Fruit fly (Drosophila melanogaster): ENCODE measurements around the gene MnM.

Gene MnM

dm6 chr3L:3224740-3225719 lies 46.6 kb upstream of the MnM start, which contains the start of gene Larp4B (continued):
- TF ChIP-seq wek (GFP tag; optimal IDR thresholded peaks at IDR 0.05) (no peak), Deaf1 (tag; optimal IDR thresholded peaks at IDR 0.05) (no peak), Dp (GFP tag; optimal IDR thresholded peaks at IDR 0.05) (peak; percentile 71), exex (tag; optimal IDR thresholded peaks at IDR 0.05) (no peak), H15 (GFP tag; IDR thresholded peaks at IDR 0.05) (no peak), Drgx (GFP tag; IDR thresholded peaks at IDR 0.05) (no peak), Gsc (GFP tag; IDR thresholded peaks at IDR 0.05) (no peak), CG30403 (GFP tag; optimal IDR thresholded peaks at IDR 0.05) (no peak), Dbx (GFP tag; IDR thresholded peaks at IDR 0.05) (peak; percentile 44; the same call in 1 of the 3 replicates), CG16815 (GFP tag; optimal IDR thresholded peaks at IDR 0.05) (no peak), HHEX (GFP tag; optimal IDR thresholded peaks at IDR 0.05) (no peak), aop (GFP tag; IDR thresholded peaks at IDR 0.05) (no peak), CG3281 (GFP tag; optimal IDR thresholded peaks at IDR 0.05) (peak; percentile 33), E2f2 (GFP tag; IDR thresholded peaks at IDR 0.05) (peak; percentile 79), caup (GFP tag; optimal IDR thresholded peaks at IDR 0.05; ENCODE audit: severe bottlenecking) (peak; percentile 16), tna (GFP tag; IDR thresholded peaks at IDR 0.05; ENCODE audit: partially characterized antibody) (no peak), Med (GFP tag) (peak; percentile 85), Hand (GFP tag; optimal IDR thresholded peaks at IDR 0.05) (no peak), HmgZ (tag; optimal IDR thresholded peaks at IDR 0.05) (peak; percentile 61), Nf-YB (GFP tag; optimal IDR thresholded peaks at IDR 0.05) (no peak), CG4360 (GFP tag; IDR thresholded peaks at IDR 0.05) (peak; percentile 18; the same call in 1 of the 2 replicates), Dfd (GFP tag; optimal IDR thresholded peaks at IDR 0.05) (no peak), CG18764 (GFP tag; optimal IDR thresholded peaks at IDR 0.05) (no peak), amos (GFP tag; IDR thresholded peaks at IDR 0.05; ENCODE audit: partially characterized antibody) (peak; percentile 52), Blimp-1 (GFP tag; optimal IDR thresholded peaks at IDR 0.05) (no peak), CG9727 (GFP tag; optimal IDR thresholded peaks at IDR 0.05) (peak; percentile 19), klu (GFP tag; IDR thresholded peaks at IDR 0.05) (no peak)

- TF ChIP-seq cato (GFP tag; optimal IDR thresholded peaks at IDR 0.05; ENCODE audit: borderline replicate concordance): no peak
- TF ChIP-seq chif (GFP tag; optimal IDR thresholded peaks at IDR 0.05): no peak
- TF ChIP-seq Pdp1 (GFP tag; optimal IDR thresholded peaks at IDR 0.05): peak in 1 of 2 experiments; percentile 32
- TF ChIP-seq CG13287 (GFP tag; IDR thresholded peaks at IDR 0.05; ENCODE audit: partially characterized antibody): peak; percentile 11; the same call in 1 of the 2 replicates
- no peak for TF ChIP-seq eve (GFP tag; optimal IDR thresholded peaks at IDR 0.05)
- TF ChIP-seq cg (GFP tag; optimal IDR thresholded peaks at IDR 0.05): peak; percentile 93
- TF ChIP-seq dm (GFP tag; optimal IDR thresholded peaks at IDR 0.05): peak; percentile 43
- peak; percentile 2; the same call in 1 of the 2 replicates for TF ChIP-seq Scr (GFP tag; IDR thresholded peaks at IDR 0.05; ENCODE audit: partially characterized antibody)
- 0 out of 2 replicates have a peak, but pooled peaks have one; percentile 7 for TF ChIP-seq CG2129 (GFP tag; IDR thresholded peaks at IDR 0.05; ENCODE audit: partially characterized antibody)
- TF ChIP-seq bcd (GFP tag; optimal IDR thresholded peaks at IDR 0.05): no peak
- TF ChIP-seq Dfd (GFP tag; optimal IDR thresholded peaks at IDR 0.05): no peak
- no peak for TF ChIP-seq Meics (GFP tag; optimal IDR thresholded peaks at IDR 0.05)
- no peak for TF ChIP-seq CG14860 (GFP tag; IDR thresholded peaks at IDR 0.05; ENCODE audit: partially characterized antibody)
- no peak for TF ChIP-seq trh (GFP tag; optimal IDR thresholded peaks at IDR 0.05)
- no peak for TF ChIP-seq jumu (GFP tag; optimal IDR thresholded peaks at IDR 0.05)
- no peak for TF ChIP-seq CG9876 (GFP tag; optimal IDR thresholded peaks at IDR 0.05)
- peak; percentile 16 for TF ChIP-seq pros (GFP tag; optimal IDR thresholded peaks at IDR 0.05)
- no peak for TF ChIP-seq lab (GFP tag; optimal IDR thresholded peaks at IDR 0.05)
- TF ChIP-seq CG34224 (GFP tag; IDR thresholded peaks at IDR 0.05; ENCODE audit: partially characterized antibody): 0 out of 3 replicates have a peak, but pooled peaks have one; percentile 41
- TF ChIP-seq unc-4 (GFP tag; IDR thresholded peaks at IDR 0.05; ENCODE audit: partially characterized antibody): 0 out of 2 replicates have a peak, but pooled peaks have one; percentile 24
Observed at dm6 chr3L:3223390-3223914, 45.1 kb upstream of the MnM start.
